Worm (Caenorhabditis elegans) whole organism, mixed stage, embryonic: ENCODE measurements around the gene ttbk-7.

Experiments
- blmp-1 ChIP-seq: fragments of 150-350 bp; optimal IDR thresholded peaks from 2 replicates; lab custom pipeline; 2014; ENCODE audit warnings: missing biosample characterization, missing genetic modification characterization
- flh-1 ChIP-seq: fragments of 200-800 bp; sonication (Bioruptor generic); optimal IDR thresholded peaks from 2 replicates; lab custom pipeline; 2018; ENCODE audit warnings: mild to moderate bottlenecking, missing genetic modification characterization, moderate library complexity, missing compliant biosample characterization
- lin-13 ChIP-seq: fragments of 150-350 bp; optimal IDR thresholded peaks from 2 replicates; lab custom pipeline; 2014; ENCODE audit warnings: missing biosample characterization, missing genetic modification characterization
- lsy-2 ChIP-seq: fragments of 150-350 bp; optimal IDR thresholded peaks from 2 replicates; lab custom pipeline; 2014; ENCODE audit warnings: missing biosample characterization, missing genetic modification characterization
- nhr-28 ChIP-seq: fragments of 150-350 bp; optimal IDR thresholded peaks from 2 replicates; lab custom pipeline; 2014; ENCODE audit warnings: missing biosample characterization, missing genetic modification characterization
- snpc-4 ChIP-seq: fragments of 150-350 bp; optimal IDR thresholded peaks from 2 replicates; lab custom pipeline; 2014; ENCODE audit warnings: missing biosample characterization, missing genetic modification characterization
- tbx-8 ChIP-seq: fragments of 200-800 bp; sonication (Bioruptor generic); optimal IDR thresholded peaks from 2 replicates; lab custom pipeline; 2018; ENCODE audit warnings: mild to moderate bottlenecking, missing genetic modification characterization, moderate library complexity, missing compliant biosample characterization
- ztf-11 ChIP-seq: fragments of 150-350 bp; optimal IDR thresholded peaks from 2 replicates; lab custom pipeline; 2014; ENCODE audit warnings: missing biosample characterization, missing genetic modification characterization

- no peak for TF ChIP-seq lin-13
- TF ChIP-seq snpc-4 (tag; lab: Kevin White, UChicago) = no peak
- TF ChIP-seq ztf-11 (tag; lab: Kevin White, UChicago) = no peak
- no peak for TF ChIP-seq blmp-1 (tag; lab: Kevin White, UChicago)
- TF ChIP-seq flh-1 (GFP tag; lab: Kevin White, UChicago) = no peak
- TF ChIP-seq tbx-8 (GFP tag; lab: Kevin White, UChicago) = no peak
- TF ChIP-seq lsy-2 = no peak
- no peak for TF ChIP-seq nhr-28 (tag; lab: Kevin White, UChicago)
Measured at ce11 chrV:12882370-12882769, 13.3 kb downstream of the ttbk-7 start.
